Worm (Caenorhabditis elegans) whole organism, L1 larva: ENCODE measurements around the gene pdhk-2.

Experiments used
- aha-1 ChIP-seq: fragments of 150-350 bp; optimal IDR thresholded peaks from 2 replicates; lab custom pipeline; 2014; ENCODE audit warnings: missing biosample characterization, missing genetic modification characterization
- ceh-88 ChIP-seq: fragments of 200-800 bp; sonication (Bioruptor generic); IDR thresholded peaks from 2 replicates; pipeline ENCODE4 v1.3.6; 2022; ENCODE audit warnings: missing genetic modification characterization, missing compliant biosample characterization
- egl-27 ChIP-seq, 2 experiments: fragments of 150-350 bp in 1 of 2; sonication (generic microtip); optimal IDR thresholded peaks; 3 replicates each; lab custom pipeline; 2017 to 2018; ENCODE audit warnings: missing biosample characterization in 2 of 2, missing genetic modification characterization in 2 of 2, missing genetic modification reagents in 2 of 2
- elt-2 ChIP-seq: sonication (generic microtip); optimal IDR thresholded peaks from 2 replicates; lab custom pipeline; 2016; ENCODE audit warnings: missing genetic modification characterization, mild to moderate bottlenecking, inconsistent platforms, missing compliant biosample characterization, missing genetic modification reagents
- elt-3 ChIP-seq, 6 experiments: fragments of 150-350 bp in 1 of 6; sonication (generic microtip); optimal IDR thresholded peaks; 2 replicates each; lab custom pipeline; 2017 to 2018; ENCODE audit warnings: missing biosample characterization in 6 of 6, missing genetic modification characterization in 6 of 6, inconsistent platforms in 1 of 6
- fos-1 ChIP-seq: fragments of 150-350 bp; optimal IDR thresholded peaks from 2 replicates; lab custom pipeline; 2014; ENCODE audit warnings: missing biosample characterization, missing genetic modification characterization
- jun-1 ChIP-seq: fragments of 150-350 bp; optimal IDR thresholded peaks from 2 replicates; lab custom pipeline; 2014; ENCODE audit warnings: missing biosample characterization, missing genetic modification reagents, missing genetic modification characterization
- rnt-1 ChIP-seq: sonication (generic microtip); optimal IDR thresholded peaks from 2 replicates; lab custom pipeline; 2016; ENCODE audit warnings: mild to moderate bottlenecking, missing genetic modification characterization, moderate library complexity, missing compliant biosample characterization
- unc-86 ChIP-seq: sonication (generic microtip); optimal IDR thresholded peaks from 2 replicates; lab custom pipeline; 2016; ENCODE audit warnings: missing genetic modification characterization, missing compliant biosample characterization
- zip-4 ChIP-seq: fragments of 200-800 bp; sonication (Bioruptor generic); optimal IDR thresholded peaks from 2 replicates; lab custom pipeline; 2018; ENCODE audit warnings: mild to moderate bottlenecking, missing genetic modification characterization, moderate library complexity, missing compliant biosample characterization

ce11 chrIII:8745214-8745613 is 4.0 kb upstream of the pdhk-2 start:
- no peak for TF ChIP-seq elt-3 (tag; optimal IDR thresholded peaks at IDR 0.05; lab: Kevin White, UChicago)
- TF ChIP-seq elt-2: no peak
- no peak for TF ChIP-seq fos-1 (tag; lab: Kevin White, UChicago)
- no peak for TF ChIP-seq zip-4 (GFP tag; lab: Kevin White, UChicago)
- TF ChIP-seq jun-1 (tag; lab: Kevin White, UChicago): no peak
- no peak for TF ChIP-seq rnt-1 (tag; lab: Kevin White, UChicago)
- no peak for TF ChIP-seq egl-27 (tag; optimal IDR thresholded peaks at IDR 0.05; lab: Kevin White, UChicago)
- TF ChIP-seq aha-1 (tag; lab: Kevin White, UChicago): no peak
- TF ChIP-seq unc-86 (tag; lab: Kevin White, UChicago): no peak
- TF ChIP-seq ceh-88 (GFP tag; lab: Robert Waterston, UW): no peak
